Worm (Caenorhabditis elegans) whole organism, L1 larva: ENCODE results near the gene ggtb-1.

Source experiments
- efl-1 ChIP-seq, 4 experiments: fragments of 150-350 bp; optimal IDR thresholded peaks in 3 of 4; peaks in 1 of 4; 1 replicate in 1 of 4; 2 replicates in 3 of 4; lab custom pipeline; 2014; ENCODE audit warnings: missing biosample characterization in 2 of 4, missing genetic modification characterization in 2 of 4, missing genetic modification reagents in 2 of 4
- egl-27 ChIP-seq, 2 experiments: fragments of 150-350 bp in 1 of 2; sonication (generic microtip); optimal IDR thresholded peaks; 3 replicates each; lab custom pipeline; 2017 to 2018; ENCODE audit warnings: missing biosample characterization in 2 of 2, missing genetic modification characterization in 2 of 2, missing genetic modification reagents in 2 of 2
- grh-1 ChIP-seq: fragments of 200-800 bp; sonication (Bioruptor generic); IDR thresholded peaks from 2 replicates; pipeline ENCODE4 v1.3.6; 2022; ENCODE audit warnings: missing genetic modification reagents, missing genetic modification characterization, missing compliant biosample characterization
- lin-39 ChIP-seq: fragments of 150-350 bp; optimal IDR thresholded peaks from 2 replicates; lab custom pipeline; 2014; ENCODE audit warnings: missing biosample characterization, missing genetic modification reagents, missing genetic modification characterization
- rnt-1 ChIP-seq: sonication (generic microtip); optimal IDR thresholded peaks from 2 replicates; lab custom pipeline; 2016; ENCODE audit warnings: mild to moderate bottlenecking, missing genetic modification characterization, moderate library complexity, missing compliant biosample characterization
- sptf-1 ChIP-seq: fragments of 150-350 bp; optimal IDR thresholded peaks from 2 replicates; lab custom pipeline; 2014; ENCODE audit warnings: missing biosample characterization, missing genetic modification characterization
- sup-37 ChIP-seq: fragments of 200-800 bp; sonication (Bioruptor generic); optimal IDR thresholded peaks from 2 replicates; lab custom pipeline; 2018; ENCODE audit warnings: mild to moderate bottlenecking, missing genetic modification characterization, missing compliant biosample characterization
- tlp-1 ChIP-seq: fragments of 150-350 bp; optimal IDR thresholded peaks from 2 replicates; lab custom pipeline; 2014; ENCODE audit warnings: missing biosample characterization, missing genetic modification characterization
- unc-62 ChIP-seq: fragments of 150-350 bp; optimal IDR thresholded peaks from 2 replicates; lab custom pipeline; 2014; ENCODE audit warnings: missing biosample characterization, missing genetic modification reagents, missing genetic modification characterization

- TF ChIP-seq efl-1 (optimal IDR thresholded peaks at IDR 0.05; lab: Kevin White, UChicago) (no peak), efl-1 (GFP tag; optimal IDR thresholded peaks at IDR 0.05 in 1 of 2; lab: Kevin White, UChicago) (no peak), egl-27 (tag; optimal IDR thresholded peaks at IDR 0.05; lab: Kevin White, UChicago) (no peak), lin-39 (tag; lab: Kevin White, UChicago) (no peak), unc-62 (no peak), tlp-1 (tag; lab: Kevin White, UChicago) (no peak), sup-37 (no peak), rnt-1 (tag; lab: Kevin White, UChicago) (no peak), grh-1 (GFP tag; lab: Robert Waterston, UW) (no peak), sptf-1 (tag; lab: Kevin White, UChicago) (no peak)
Observed at ce11 chrIII:7101814-7102477, 31.6 kb upstream of the ggtb-1 start.
